Fruit fly (Drosophila melanogaster): ENCODE data around the gene hng3.

Gene hng3

DNA sequence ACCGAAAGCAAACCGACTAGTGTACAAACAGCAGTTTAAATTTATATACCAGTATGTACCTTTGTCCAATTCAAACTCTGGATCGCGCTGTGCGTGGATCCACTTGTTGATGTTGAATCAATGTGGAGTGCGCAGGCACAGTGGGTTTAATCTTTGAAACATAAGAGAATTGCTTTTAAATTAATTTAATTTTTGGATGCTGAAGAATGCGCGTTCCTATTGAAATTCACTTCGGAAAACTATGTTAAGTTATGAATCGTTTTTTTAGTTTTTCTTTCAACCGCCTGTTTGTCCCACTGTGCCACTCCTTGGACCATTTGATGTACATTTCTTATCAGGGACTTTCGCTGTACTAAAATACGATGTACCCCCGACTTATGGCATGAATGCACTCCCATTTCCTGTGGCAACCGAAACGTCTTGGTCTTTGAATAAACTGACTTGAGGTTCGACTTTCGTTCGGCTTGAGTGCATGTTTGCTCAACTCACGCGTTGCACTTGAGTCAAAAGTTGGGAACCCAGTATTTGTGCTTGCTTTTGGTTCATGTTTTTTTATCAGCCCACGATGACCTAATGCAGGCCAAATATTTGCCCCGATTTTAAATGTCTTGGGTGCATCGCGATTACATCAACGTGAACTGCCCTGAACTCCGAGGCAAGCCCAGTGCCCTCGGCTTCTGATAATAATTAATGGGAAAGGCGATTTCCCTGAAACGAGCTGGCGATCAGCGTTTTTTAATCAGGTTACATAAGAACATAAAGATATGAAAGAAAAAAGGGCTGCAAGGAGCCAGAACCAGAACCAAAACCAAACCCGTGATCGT lies 30.6 kb downstream of the hng3 start (continued):
- no peak for TF ChIP-seq Dll (GFP tag; IDR thresholded peaks at IDR 0.05; ENCODE audit: partially characterized antibody)
- peak; percentile 87 for TF ChIP-seq grau (tag; optimal IDR thresholded peaks at IDR 0.05)
- peak; percentile 76 for TF ChIP-seq ab (GFP tag; optimal IDR thresholded peaks at IDR 0.05)
- peak; percentile 70 for TF ChIP-seq CG3847 (GFP tag; IDR thresholded peaks at IDR 0.05)
- TF ChIP-seq CG10147 (GFP tag; optimal IDR thresholded peaks at IDR 0.05) = peak; percentile 59
- no peak for TF ChIP-seq Lpt (GFP tag; optimal IDR thresholded peaks at IDR 0.05)
- TF ChIP-seq Camta (GFP tag; optimal IDR thresholded peaks at IDR 0.05) = peak; percentile 99
- TF ChIP-seq cato (GFP tag; optimal IDR thresholded peaks at IDR 0.05; ENCODE audit: borderline replicate concordance) = peak; percentile 93
- TF ChIP-seq Dip2 (GFP tag; IDR thresholded peaks at IDR 0.05) = no peak
- TF ChIP-seq fd96Cb (tag; optimal IDR thresholded peaks at IDR 0.05) = peak; percentile 93
- TF ChIP-seq CHES-1-like (GFP tag; optimal IDR thresholded peaks at IDR 0.05) = peak; percentile 90
- peak; percentile 97 for TF ChIP-seq CG10979 (tag; optimal IDR thresholded peaks at IDR 0.05)
- TF ChIP-seq CG14014 (GFP tag; IDR thresholded peaks at IDR 0.05) = peak; percentile 87
- peak; percentile 89 for TF ChIP-seq CG10431 (GFP tag; optimal IDR thresholded peaks at IDR 0.05)
- TF ChIP-seq CG7271 (tag; optimal IDR thresholded peaks at IDR 0.05) = peak; percentile 86
- no peak for TF ChIP-seq CG16779 (GFP tag; IDR thresholded peaks at IDR 0.05)
- no peak for TF ChIP-seq zf30C (GFP tag; optimal IDR thresholded peaks at IDR 0.05)
- peak; percentile 91 for TF ChIP-seq CG11695 (GFP tag; IDR thresholded peaks at IDR 0.05)
- TF ChIP-seq CG9609 (GFP tag; optimal IDR thresholded peaks at IDR 0.05) = peak; percentile 87
- peak; percentile 97 for TF ChIP-seq CG4424 (GFP tag; optimal IDR thresholded peaks at IDR 0.05)
- TF ChIP-seq bcd (GFP tag; optimal IDR thresholded peaks at IDR 0.05) = peak; percentile 89
- TF ChIP-seq CG13123 (GFP tag; optimal IDR thresholded peaks at IDR 0.05) = peak; percentile 81
- TF ChIP-seq CG7372 (GFP tag; IDR thresholded peaks at IDR 0.05) = peak; percentile 77
- TF ChIP-seq Lim3 (GFP tag; IDR thresholded peaks at IDR 0.05) = peak; percentile 69; the same call in 1 of the 2 replicates
- peak; percentile 95 for TF ChIP-seq chm (GFP tag; IDR thresholded peaks at IDR 0.05)
- peak; percentile 68 for TF ChIP-seq HLH54F (GFP tag; optimal IDR thresholded peaks at IDR 0.05)
- peak; percentile 68 for TF ChIP-seq BtbVII (GFP tag; optimal IDR thresholded peaks at IDR 0.05)
- peak; percentile 95 for TF ChIP-seq CG4404 (GFP tag; IDR thresholded peaks at IDR 0.05)
- peak; percentile 89 for TF ChIP-seq CG11504 (tag; optimal IDR thresholded peaks at IDR 0.05)
- TF ChIP-seq Vsx1 (GFP tag; optimal IDR thresholded peaks at IDR 0.05) = peak; percentile 92
- no peak for TF ChIP-seq Scr (GFP tag; IDR thresholded peaks at IDR 0.05; ENCODE audit: partially characterized antibody)
- peak; percentile 82 for TF ChIP-seq CG32532 (GFP tag; IDR thresholded peaks at IDR 0.05)
- TF ChIP-seq CG8478 (optimal IDR thresholded peaks at IDR 0.05) = no peak
- TF ChIP-seq CG10267 (tag; optimal IDR thresholded peaks at IDR 0.05) = peak; percentile 92
- TF ChIP-seq Aef1 (GFP tag; IDR thresholded peaks at IDR 0.05) = peak; percentile 79
- peak; percentile 97 for TF ChIP-seq Kr (GFP tag; optimal IDR thresholded peaks at IDR 0.05)
- TF ChIP-seq Atf3 (GFP tag; optimal IDR thresholded peaks at IDR 0.05) = peak; percentile 91
- peak; percentile 78 for TF ChIP-seq CG18599 (GFP tag; optimal IDR thresholded peaks at IDR 0.05)
- TF ChIP-seq Hmx (GFP tag; optimal IDR thresholded peaks at IDR 0.05) = peak; percentile 8
- peak; percentile 87 for TF ChIP-seq odd (GFP tag; optimal IDR thresholded peaks at IDR 0.05)
- peak; percentile 97 for TF ChIP-seq gem (tag; optimal IDR thresholded peaks at IDR 0.05)
- TF ChIP-seq Asciz (GFP tag; optimal IDR thresholded peaks at IDR 0.05) = peak; percentile 93
- TF ChIP-seq CG2889 (GFP tag; IDR thresholded peaks at IDR 0.05) = peak; percentile 83; the same call in 2 of the 3 replicates
- peak; percentile 94 for TF ChIP-seq pum (GFP tag; optimal IDR thresholded peaks at IDR 0.05)
- peak; percentile 90 for TF ChIP-seq CG18476 (GFP tag; optimal IDR thresholded peaks at IDR 0.05)
- TF ChIP-seq CG13775 (GFP tag; optimal IDR thresholded peaks at IDR 0.05) = peak; percentile 92
- peak; percentile 97 for TF ChIP-seq vvl (GFP tag; IDR thresholded peaks at IDR 0.05)
- TF ChIP-seq CG9932 (GFP tag; IDR thresholded peaks at IDR 0.05) = peak; percentile 39; the same call in 1 of the 2 replicates
- peak; percentile 70 for TF ChIP-seq Oaz (GFP tag; IDR thresholded peaks at IDR 0.05)
- TF ChIP-seq CG14667 (GFP tag; IDR thresholded peaks at IDR 0.05) = peak; percentile 90

All from whole organism, embryonic.